Worm (Caenorhabditis elegans): Measurements from ENCODE around the gene crb-1.

DNA sequence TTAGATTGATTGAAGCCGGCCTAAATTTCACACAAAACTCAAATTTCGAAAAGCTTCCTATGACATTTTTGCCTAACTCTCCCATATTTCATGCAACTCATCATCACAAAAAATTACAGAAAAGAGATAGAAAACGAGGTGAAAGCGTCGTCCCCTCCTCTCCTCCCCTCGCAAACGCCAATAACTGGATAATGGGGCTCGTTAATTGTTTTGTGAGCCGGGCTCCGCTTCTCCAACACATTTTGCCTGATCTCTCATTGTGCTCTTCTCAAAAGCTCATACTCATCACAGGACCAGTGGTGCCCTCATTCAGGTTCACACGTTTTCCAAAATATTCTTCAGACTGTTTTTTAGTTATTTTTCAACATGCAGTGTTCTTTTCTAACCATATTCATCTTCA, 15.0 kb upstream of the crb-1 start, which contains the start of gene pbo-6:
- TF ChIP-seq fkh-10 (GFP tag; optimal IDR thresholded peaks at IDR 0.05) (no peak), skn-1 (tag; optimal IDR thresholded peaks at IDR 0.05) (no peak), nfya-1 (tag; optimal IDR thresholded peaks at IDR 0.05; ENCODE audit: insufficient read depth) (no peak), egl-5 (tag; optimal IDR thresholded peaks at IDR 0.05) (peak; percentile 91)

Measured in whole organism, L3 larva.